Worm (Caenorhabditis elegans) whole organism, L1 larva: ENCODE measurements around the gene cif-1.

Experiments
- alr-1 ChIP-seq: fragments of 200-800 bp; sonication (Bioruptor generic); optimal IDR thresholded peaks from 2 replicates; lab custom pipeline; 2018; ENCODE audit warnings: borderline replicate concordance, mild to moderate bottlenecking, missing genetic modification characterization, missing compliant biosample characterization
- ama-1 ChIP-seq: fragments of 150-350 bp; optimal IDR thresholded peaks from 2 replicates; lab custom pipeline; 2014
- blmp-1 ChIP-seq: fragments of 150-350 bp; optimal IDR thresholded peaks from 2 replicates; lab custom pipeline; 2014; ENCODE audit warnings: missing biosample characterization, missing genetic modification characterization
- efl-1 ChIP-seq, 4 experiments: fragments of 150-350 bp; optimal IDR thresholded peaks in 3 of 4; peaks in 1 of 4; 1 replicate in 1 of 4; 2 replicates in 3 of 4; lab custom pipeline; 2014; ENCODE audit warnings: missing biosample characterization in 2 of 4, missing genetic modification characterization in 2 of 4, missing genetic modification reagents in 2 of 4
- elt-3 ChIP-seq, 6 experiments: fragments of 150-350 bp in 1 of 6; sonication (generic microtip); optimal IDR thresholded peaks; 2 replicates each; lab custom pipeline; 2017 to 2018; ENCODE audit warnings: missing biosample characterization in 6 of 6, missing genetic modification characterization in 6 of 6, inconsistent platforms in 1 of 6
- ets-5 ChIP-seq: fragments of 200-800 bp; sonication (Bioruptor generic); IDR thresholded peaks from 2 replicates; pipeline ENCODE4 v1.3.6; 2022; ENCODE audit warnings: missing genetic modification characterization, missing compliant biosample characterization
- fos-1 ChIP-seq: fragments of 150-350 bp; optimal IDR thresholded peaks from 2 replicates; lab custom pipeline; 2014; ENCODE audit warnings: missing biosample characterization, missing genetic modification characterization
- nhr-237 ChIP-seq: fragments of 150-350 bp; optimal IDR thresholded peaks from 2 replicates; lab custom pipeline; 2014; ENCODE audit warnings: missing biosample characterization, missing genetic modification characterization
- nhr-77 ChIP-seq: fragments of 150-350 bp; optimal IDR thresholded peaks from 2 replicates; lab custom pipeline; 2014; ENCODE audit warnings: missing biosample characterization, missing genetic modification characterization
- pag-3 ChIP-seq: sonication (generic microtip); optimal IDR thresholded peaks from 2 replicates; lab custom pipeline; 2017; ENCODE audit warnings: missing genetic modification characterization, mild to moderate bottlenecking, missing compliant biosample characterization, antibody characterized with exemption, borderline replicate concordance; ENCODE audit not compliant: insufficient read depth
- tbx-2 ChIP-seq: sonication (generic microtip); optimal IDR thresholded peaks from 2 replicates; lab custom pipeline; 2016; ENCODE audit warnings: missing genetic modification characterization, missing compliant biosample characterization
- unc-62 ChIP-seq: fragments of 150-350 bp; optimal IDR thresholded peaks from 2 replicates; lab custom pipeline; 2014; ENCODE audit warnings: missing biosample characterization, missing genetic modification reagents, missing genetic modification characterization
- unc-86 ChIP-seq: sonication (generic microtip); optimal IDR thresholded peaks from 2 replicates; lab custom pipeline; 2016; ENCODE audit warnings: missing genetic modification characterization, missing compliant biosample characterization
- ztf-11 ChIP-seq, 2 experiments: sonication (generic microtip); optimal IDR thresholded peaks; 2 replicates each; lab custom pipeline; 2016 to 2017; ENCODE audit warnings: missing genetic modification characterization in 2 of 2, missing biosample characterization in 1 of 2, missing compliant biosample characterization in 1 of 2

DNA sequence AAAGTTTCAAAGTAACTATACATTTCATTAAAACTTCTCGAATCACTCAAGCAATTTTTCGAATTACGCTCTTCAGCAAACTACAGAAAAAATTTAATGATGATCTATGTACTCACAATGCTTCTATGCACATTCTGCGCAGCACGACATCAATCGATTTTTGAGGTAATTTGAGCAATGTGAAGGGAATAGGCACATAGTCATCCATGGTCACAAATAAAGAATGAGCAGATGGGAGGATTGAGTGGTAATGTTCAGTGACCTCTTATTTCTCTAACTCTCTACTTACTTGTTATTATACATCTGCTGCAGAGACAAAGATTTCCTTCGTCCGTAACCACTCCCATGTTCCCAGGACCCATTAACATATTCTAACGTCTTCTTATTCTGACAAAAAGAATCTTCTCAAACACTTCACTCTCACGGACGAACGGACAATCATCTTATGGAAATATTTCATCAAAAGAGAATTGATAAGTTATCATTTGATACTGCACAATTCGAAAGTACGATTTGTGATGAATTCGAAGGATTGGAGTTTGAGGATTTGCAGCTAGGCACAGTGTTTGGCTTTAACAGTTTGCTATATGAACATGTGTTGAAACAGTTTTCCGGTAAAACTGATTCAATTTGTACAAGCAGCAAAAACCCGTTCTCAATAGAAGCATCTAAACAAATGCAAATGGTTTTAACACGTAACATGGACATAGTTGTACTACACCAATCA is 45.5 kb upstream of the cif-1 start, which contains the start of the genes fbxb-77 and Y17G9B.11:
- TF ChIP-seq blmp-1 (tag; lab: Kevin White, UChicago) (no peak), elt-3 (tag; optimal IDR thresholded peaks at IDR 0.05; lab: Kevin White, UChicago) (no peak), fos-1 (no peak), efl-1 (optimal IDR thresholded peaks at IDR 0.05; lab: Kevin White, UChicago) (no peak), efl-1 (GFP tag; optimal IDR thresholded peaks at IDR 0.05 in 1 of 2; lab: Kevin White, UChicago) (no peak), ets-5 (GFP tag; lab: Robert Waterston, UW) (no peak), unc-62 (GFP tag; lab: Kevin White, UChicago) (no peak), nhr-237 (tag; lab: Kevin White, UChicago) (no peak), ztf-11 (tag; optimal IDR thresholded peaks at IDR 0.05; lab: Kevin White, UChicago) (no peak), tbx-2 (tag; lab: Kevin White, UChicago) (no peak), unc-86 (tag; lab: Kevin White, UChicago) (no peak), nhr-77 (tag; lab: Kevin White, UChicago) (no peak), ama-1 (lab: Kevin White, UChicago) (no peak), alr-1 (tag; lab: Kevin White, UChicago) (no peak), pag-3 (no peak)
